Worm (Caenorhabditis elegans) whole organism, L1 larva: Measurements from ENCODE around the gene phf-33.

ENCODE experiments used
- blmp-1 ChIP-seq: fragments of 150-350 bp; optimal IDR thresholded peaks from 2 replicates; lab custom pipeline; 2014; ENCODE audit warnings: missing biosample characterization, missing genetic modification characterization
- ceh-63 ChIP-seq: fragments of 200-800 bp; sonication (Bioruptor generic); optimal IDR thresholded peaks from 2 replicates; lab custom pipeline; 2018; ENCODE audit warnings: mild to moderate bottlenecking, missing genetic modification characterization, missing compliant biosample characterization
- ceh-88 ChIP-seq: fragments of 200-800 bp; sonication (Bioruptor generic); IDR thresholded peaks from 2 replicates; pipeline ENCODE4 v1.3.6; 2022; ENCODE audit warnings: missing genetic modification characterization, missing compliant biosample characterization
- dsc-1 ChIP-seq: sonication (generic microtip); optimal IDR thresholded peaks from 2 replicates; lab custom pipeline; 2016; ENCODE audit warnings: mild to moderate bottlenecking, missing genetic modification characterization, missing compliant biosample characterization
- efl-1 ChIP-seq, 4 experiments: fragments of 150-350 bp; optimal IDR thresholded peaks in 3 of 4; peaks in 1 of 4; 1 replicate in 1 of 4; 2 replicates in 3 of 4; lab custom pipeline; 2014; ENCODE audit warnings: missing biosample characterization in 2 of 4, missing genetic modification characterization in 2 of 4, missing genetic modification reagents in 2 of 4
- efl-3 ChIP-seq: fragments of 200-800 bp; sonication (Bioruptor generic); optimal IDR thresholded peaks from 2 replicates; lab custom pipeline; 2018; ENCODE audit warnings: mild to moderate bottlenecking, missing genetic modification characterization, missing compliant biosample characterization
- elt-2 ChIP-seq: sonication (generic microtip); optimal IDR thresholded peaks from 2 replicates; lab custom pipeline; 2016; ENCODE audit warnings: missing genetic modification characterization, mild to moderate bottlenecking, inconsistent platforms, missing compliant biosample characterization, missing genetic modification reagents
- elt-3 ChIP-seq, 6 experiments: fragments of 150-350 bp in 1 of 6; sonication (generic microtip); optimal IDR thresholded peaks; 2 replicates each; lab custom pipeline; 2017 to 2018; ENCODE audit warnings: missing biosample characterization in 6 of 6, missing genetic modification characterization in 6 of 6, inconsistent platforms in 1 of 6
- fkh-8 ChIP-seq: sonication (generic microtip); optimal IDR thresholded peaks from 2 replicates; lab custom pipeline; 2016; ENCODE audit warnings: mild to moderate bottlenecking, missing genetic modification characterization, missing compliant biosample characterization
- grh-1 ChIP-seq: fragments of 200-800 bp; sonication (Bioruptor generic); IDR thresholded peaks from 2 replicates; pipeline ENCODE4 v1.3.6; 2022; ENCODE audit warnings: missing genetic modification reagents, missing genetic modification characterization, missing compliant biosample characterization
- lin-14 ChIP-seq: fragments of 200-800 bp; sonication (Bioruptor generic); optimal IDR thresholded peaks from 2 replicates; lab custom pipeline; 2018; ENCODE audit warnings: mild to moderate bottlenecking, missing genetic modification characterization, moderate library complexity, missing compliant biosample characterization
- lin-15B ChIP-seq: fragments of 150-350 bp; sonication (generic microtip); optimal IDR thresholded peaks from 3 replicates; lab custom pipeline; 2014; ENCODE audit warnings: missing biosample characterization, missing genetic modification characterization
- lin-35 ChIP-seq, 2 experiments: fragments of 150-350 bp; optimal IDR thresholded peaks; 2 replicates each; lab custom pipeline; 2014; ENCODE audit warnings: missing biosample characterization in 2 of 2, missing genetic modification characterization in 2 of 2, missing genetic modification reagents in 2 of 2
- mab-9 ChIP-seq: fragments of 200-800 bp; sonication (Bioruptor generic); IDR thresholded peaks from 2 replicates; pipeline ENCODE4 v1.3.6; 2022; ENCODE audit warnings: missing genetic modification reagents, missing genetic modification characterization, missing compliant biosample characterization
- mdl-1 ChIP-seq, 2 experiments: fragments of 150-350 bp; optimal IDR thresholded peaks; 2 replicates each; lab custom pipeline; 2014 to 2017; ENCODE audit warnings: missing biosample characterization in 2 of 2, missing genetic modification characterization in 2 of 2, inconsistent platforms in 1 of 2
- mep-1 ChIP-seq: fragments of 150-350 bp; optimal IDR thresholded peaks from 2 replicates; lab custom pipeline; 2014; ENCODE audit warnings: missing biosample characterization, missing genetic modification characterization
- nhr-11 ChIP-seq: fragments of 150-350 bp; optimal IDR thresholded peaks from 2 replicates; lab custom pipeline; 2014; ENCODE audit warnings: missing biosample characterization, missing genetic modification characterization
- nhr-19 ChIP-seq: fragments of 200-800 bp; sonication (Bioruptor generic); conservative IDR thresholded peaks from 2 replicates; pipeline ENCODE4 v1.3.6; 2022; ENCODE audit warnings: missing genetic modification characterization, missing compliant biosample characterization
- nhr-20 ChIP-seq: sonication (generic microtip); optimal IDR thresholded peaks from 2 replicates; lab custom pipeline; 2016; ENCODE audit warnings: mild to moderate bottlenecking, missing genetic modification characterization, missing compliant biosample characterization
- nhr-237 ChIP-seq: fragments of 150-350 bp; optimal IDR thresholded peaks from 2 replicates; lab custom pipeline; 2014; ENCODE audit warnings: missing biosample characterization, missing genetic modification characterization
- nhr-28 ChIP-seq: fragments of 150-350 bp; optimal IDR thresholded peaks from 2 replicates; lab custom pipeline; 2014; ENCODE audit warnings: missing biosample characterization, missing genetic modification characterization
- nhr-71 ChIP-seq: sonication (generic microtip); optimal IDR thresholded peaks from 2 replicates; lab custom pipeline; 2016; ENCODE audit warnings: mild to moderate bottlenecking, missing genetic modification characterization, moderate library complexity, missing compliant biosample characterization
- nhr-85 ChIP-seq: sonication (generic microtip); peaks from one replicate; lab custom pipeline; 2016; ENCODE audit warnings: missing genetic modification characterization, inconsistent platforms, missing compliant biosample characterization
- nhr-90 ChIP-seq: sonication (generic microtip); optimal IDR thresholded peaks from 2 replicates; lab custom pipeline; 2016; ENCODE audit warnings: mild to moderate bottlenecking, missing genetic modification characterization, missing compliant biosample characterization; ENCODE audit not compliant: poor library complexity
- pag-3 ChIP-seq: sonication (generic microtip); optimal IDR thresholded peaks from 2 replicates; lab custom pipeline; 2017; ENCODE audit warnings: missing genetic modification characterization, mild to moderate bottlenecking, missing compliant biosample characterization, antibody characterized with exemption, borderline replicate concordance; ENCODE audit not compliant: insufficient read depth
- pax-3 ChIP-seq: fragments of 200-800 bp; sonication (Bioruptor generic); optimal IDR thresholded peaks from 2 replicates; lab custom pipeline; 2018; ENCODE audit warnings: mild to moderate bottlenecking, missing genetic modification characterization, moderate library complexity, missing compliant biosample characterization
- rnt-1 ChIP-seq: sonication (generic microtip); optimal IDR thresholded peaks from 2 replicates; lab custom pipeline; 2016; ENCODE audit warnings: mild to moderate bottlenecking, missing genetic modification characterization, moderate library complexity, missing compliant biosample characterization
- snu-23 ChIP-seq: sonication (generic microtip); optimal IDR thresholded peaks from 2 replicates; lab custom pipeline; 2016; ENCODE audit warnings: missing genetic modification characterization, missing compliant biosample characterization
- sptf-1 ChIP-seq: fragments of 150-350 bp; optimal IDR thresholded peaks from 2 replicates; lab custom pipeline; 2014; ENCODE audit warnings: missing biosample characterization, missing genetic modification characterization
- swsn-7 ChIP-seq: sonication (generic microtip); optimal IDR thresholded peaks from 2 replicates; lab custom pipeline; 2016; ENCODE audit warnings: missing genetic modification characterization, missing compliant biosample characterization
- unc-130 ChIP-seq: fragments of 150-350 bp; optimal IDR thresholded peaks from 2 replicates; lab custom pipeline; 2017; ENCODE audit warnings: missing biosample characterization, missing genetic modification characterization, inconsistent platforms
- zip-4 ChIP-seq: fragments of 200-800 bp; sonication (Bioruptor generic); optimal IDR thresholded peaks from 2 replicates; lab custom pipeline; 2018; ENCODE audit warnings: mild to moderate bottlenecking, missing genetic modification characterization, moderate library complexity, missing compliant biosample characterization
- ztf-11 ChIP-seq, 2 experiments: sonication (generic microtip); optimal IDR thresholded peaks; 2 replicates each; lab custom pipeline; 2016 to 2017; ENCODE audit warnings: missing genetic modification characterization in 2 of 2, missing biosample characterization in 1 of 2, missing compliant biosample characterization in 1 of 2

Gene phf-33

ce11 chrX:13325039-13325438 lies 46.3 kb upstream of the phf-33 start:
- no peak for TF ChIP-seq dsc-1
- TF ChIP-seq nhr-71 (tag; lab: Kevin White, UChicago): peak; percentile 1
- TF ChIP-seq blmp-1 (tag; lab: Kevin White, UChicago): peak; percentile 56

ce11 chrX:13324326-13324725 lies 45.5 kb upstream of the phf-33 start:
- TF ChIP-seq nhr-20 (tag; lab: Kevin White, UChicago): peak; percentile 42
- no peak for TF ChIP-seq ceh-88 (GFP tag; lab: Robert Waterston, UW)
- 0 out of 2 replicates have a peak, but pooled peaks have one; percentile 6 for TF ChIP-seq nhr-19 (GFP tag; lab: Robert Waterston, UW)
- no peak for TF ChIP-seq lin-15B (tag; lab: Kevin White, UChicago)
- peak; percentile 58 for TF ChIP-seq nhr-71 (tag; lab: Kevin White, UChicago)
- peak; percentile 3 for TF ChIP-seq rnt-1
- no peak for TF ChIP-seq efl-3 (GFP tag; lab: Kevin White, UChicago)
- TF ChIP-seq pag-3 (tag; lab: Kevin White, UChicago): peak; percentile 30
- TF ChIP-seq snu-23 (GFP tag; lab: Kevin White, UChicago): peak; percentile 12
- no peak for TF ChIP-seq fkh-8 (tag; lab: Kevin White, UChicago)
- peak; percentile 11 for TF ChIP-seq nhr-90 (tag; lab: Kevin White, UChicago)
- TF ChIP-seq pax-3 (tag; lab: Kevin White, UChicago): no peak
- TF ChIP-seq nhr-237 (tag; lab: Kevin White, UChicago): no peak
- peak; percentile 2 for TF ChIP-seq elt-2 (tag; lab: Kevin White, UChicago)
- TF ChIP-seq elt-3 (tag; optimal IDR thresholded peaks at IDR 0.05; lab: Kevin White, UChicago): peak in 3 of 6 experiments; percentile 19 to 43 (median 37)
- peak; percentile 59 for TF ChIP-seq grh-1
- peak; percentile 85 for TF ChIP-seq nhr-85
- peak; percentile 7 for TF ChIP-seq unc-130 (tag; lab: Kevin White, UChicago)
- no peak for TF ChIP-seq zip-4 (GFP tag; lab: Kevin White, UChicago)
- TF ChIP-seq efl-1 (optimal IDR thresholded peaks at IDR 0.05; lab: Kevin White, UChicago): no peak
- no peak for TF ChIP-seq efl-1 (GFP tag; optimal IDR thresholded peaks at IDR 0.05 in 1 of 2; lab: Kevin White, UChicago)
- no peak for TF ChIP-seq swsn-7 (tag; lab: Kevin White, UChicago)
- TF ChIP-seq lin-14 (GFP tag; lab: Kevin White, UChicago): peak; percentile 40

DNA sequence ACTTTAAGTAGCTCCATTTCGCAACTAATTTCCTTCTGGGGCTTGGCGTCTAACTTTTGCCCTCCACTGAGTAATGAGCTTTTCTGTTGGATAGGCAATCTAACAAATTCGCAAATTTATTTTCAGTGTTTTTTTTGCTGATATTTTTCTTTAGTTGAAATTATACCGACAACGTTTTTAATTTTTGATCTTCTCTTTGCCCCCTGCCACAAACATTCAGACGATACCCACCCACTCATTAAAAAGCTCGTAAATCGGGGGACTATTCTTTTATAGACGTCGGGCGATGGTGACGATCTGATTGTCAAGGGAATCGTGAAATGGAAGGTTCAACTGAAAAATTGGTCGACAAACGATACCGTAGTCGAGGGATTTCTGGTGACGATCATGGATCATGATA lies 44.9 kb upstream of the phf-33 start:
- TF ChIP-seq ceh-63 (peak; percentile 41), nhr-28 (tag; lab: Kevin White, UChicago) (no peak), nhr-85 (peak; percentile 59), ztf-11 (tag; optimal IDR thresholded peaks at IDR 0.05; lab: Kevin White, UChicago) (no peak), efl-1 (optimal IDR thresholded peaks at IDR 0.05; lab: Kevin White, UChicago) (no peak), efl-1 (GFP tag; optimal IDR thresholded peaks at IDR 0.05 in 1 of 2; lab: Kevin White, UChicago) (peak in 1 of 2 experiments; percentile 74), lin-14 (GFP tag; lab: Kevin White, UChicago) (peak; percentile 10), mab-9 (GFP tag; lab: Robert Waterston, UW) (no peak), elt-2 (tag; lab: Kevin White, UChicago) (no peak), mep-1 (no peak), pag-3 (tag; lab: Kevin White, UChicago) (no peak)

DNA sequence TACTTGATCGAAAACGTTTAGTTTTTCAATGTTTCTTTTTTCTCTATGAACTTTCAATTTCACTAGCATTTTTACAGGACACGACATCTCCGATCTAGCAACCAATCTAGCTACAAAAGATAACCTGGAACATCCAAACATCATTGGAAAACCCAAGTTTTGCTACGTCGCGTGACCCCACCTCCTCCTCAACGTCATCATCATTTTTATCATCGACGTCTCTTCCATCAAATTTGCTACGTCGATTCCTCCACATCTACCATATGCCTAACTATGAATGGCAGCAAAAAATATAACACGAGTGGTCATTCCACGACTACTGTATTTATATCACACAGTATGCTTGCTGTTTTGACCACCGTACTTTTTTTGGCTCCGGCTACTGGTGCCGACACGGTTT lies 44.1 kb upstream of the phf-33 start, which contains the start of gene F46G10.2:
Gene F46G10.2, plus strand, starts transcription at position 78 of the 400 bp plus-strand sequence.
- TF ChIP-seq lin-35 (GFP tag; optimal IDR thresholded peaks at IDR 0.05; lab: Kevin White, UChicago): peak in 1 of 2 experiments; percentile 16
- peak in 1 of 2 experiments; percentile 16 for TF ChIP-seq mdl-1 (tag; optimal IDR thresholded peaks at IDR 0.05; lab: Kevin White, UChicago)
- peak in 1 of 6 experiments; percentile 32 for TF ChIP-seq elt-3 (tag; optimal IDR thresholded peaks at IDR 0.05; lab: Kevin White, UChicago)
- TF ChIP-seq sptf-1: no peak
- TF ChIP-seq nhr-85: peak; percentile 68
- peak; percentile 26 for TF ChIP-seq nhr-20 (tag; lab: Kevin White, UChicago)
- peak; percentile 24 for TF ChIP-seq nhr-71 (tag; lab: Kevin White, UChicago)
- TF ChIP-seq blmp-1 (tag; lab: Kevin White, UChicago): peak; percentile 73
- no peak for TF ChIP-seq nhr-11 (tag; lab: Kevin White, UChicago)
- no peak for TF ChIP-seq lin-15B (tag; lab: Kevin White, UChicago)
